Fruit fly (Drosophila melanogaster) whole organism, embryonic: Measurements from ENCODE around the gene Arc42.

Experiments used
- CG10366 ChIP-seq: fragments of 200-800 bp; sonication (Bioruptor generic); IDR thresholded peaks from 2 replicates; pipeline ENCODE4 v1.3.6; 2022; ENCODE audit warnings: missing biosample characterization, missing genetic modification characterization
- CG11695 ChIP-seq: fragments of 200-800 bp; sonication (Bioruptor generic); IDR thresholded peaks from 3 replicates; pipeline ENCODE4 v1.3.6; 2022; ENCODE audit warnings: missing biosample characterization, missing genetic modification characterization
- CG12744 ChIP-seq: fragments of 200-800 bp; sonication (Bioruptor generic); optimal IDR thresholded peaks from 2 replicates; lab custom pipeline; 2016; ENCODE audit warnings: missing biosample characterization, missing genetic modification characterization
- CG15011 ChIP-seq: fragments of 200-800 bp; sonication (Bioruptor generic); optimal IDR thresholded peaks from 3 replicates; lab custom pipeline; 2018; ENCODE audit warnings: missing biosample characterization, mild to moderate bottlenecking, missing genetic modification characterization
- CG15514 ChIP-seq: fragments of 200-800 bp; sonication (Bioruptor generic); optimal IDR thresholded peaks from 3 replicates; lab custom pipeline; 2017; ENCODE audit warnings: missing biosample characterization, missing genetic modification characterization, mild to moderate bottlenecking, moderate library complexity, missing genetic modification reagents
- CG15601 ChIP-seq: fragments of 200-800 bp; sonication (Bioruptor generic); optimal IDR thresholded peaks from 3 replicates; lab custom pipeline; 2019; ENCODE audit warnings: missing biosample characterization, mild to moderate bottlenecking, missing genetic modification characterization, moderate library complexity
- CG1792 ChIP-seq: fragments of 200-800 bp; sonication (Bioruptor generic); optimal IDR thresholded peaks from 2 replicates; lab custom pipeline; 2016; ENCODE audit warnings: missing biosample characterization, missing genetic modification characterization
- CG2120 ChIP-seq: fragments of 200-800 bp; sonication (Bioruptor generic); optimal IDR thresholded peaks from 3 replicates; lab custom pipeline; 2016; ENCODE audit warnings: missing biosample characterization, missing genetic modification characterization
- CG2199 ChIP-seq: fragments of 200-800 bp; sonication (Bioruptor generic); IDR thresholded peaks from 3 replicates; pipeline ENCODE4 v1.3.6; 2022; ENCODE audit warnings: missing biosample characterization, missing genetic modification characterization
- CG31388 ChIP-seq: fragments of 200-800 bp; sonication (Bioruptor generic); optimal IDR thresholded peaks from 2 replicates; lab custom pipeline; 2016; ENCODE audit warnings: missing biosample characterization, missing genetic modification characterization
- CG32772 ChIP-seq: fragments of 200-800 bp; sonication (Bioruptor generic); IDR thresholded peaks from 2 replicates; pipeline ENCODE4 v1.3.6; 2022; ENCODE audit warnings: missing biosample characterization, missing genetic modification characterization
- CG3281 ChIP-seq: fragments of 200-800 bp; sonication (Bioruptor generic); optimal IDR thresholded peaks from 3 replicates; lab custom pipeline; 2017; ENCODE audit warnings: missing biosample characterization, mild to moderate bottlenecking, missing genetic modification characterization
- CG3407 ChIP-seq: fragments of 200-800 bp; sonication (Bioruptor generic); optimal IDR thresholded peaks from 2 replicates; lab custom pipeline; 2018; ENCODE audit warnings: missing biosample characterization, mild to moderate bottlenecking, missing genetic modification characterization
- CG7987 ChIP-seq: fragments of 200-800 bp; sonication (Bioruptor generic); optimal IDR thresholded peaks from 2 replicates; lab custom pipeline; 2018; ENCODE audit warnings: missing biosample characterization, mild to moderate bottlenecking, missing genetic modification characterization, moderate library complexity
- CG9727 ChIP-seq: fragments of 200-800 bp; sonication (Bioruptor generic); optimal IDR thresholded peaks from 3 replicates; lab custom pipeline; 2017; ENCODE audit warnings: missing biosample characterization, mild to moderate bottlenecking, missing genetic modification characterization
- CG9797 ChIP-seq: fragments of 200-800 bp; sonication (Bioruptor generic); optimal IDR thresholded peaks from 3 replicates; lab custom pipeline; 2018; ENCODE audit warnings: missing biosample characterization, mild to moderate bottlenecking, missing genetic modification characterization
- Camta ChIP-seq: fragments of 200-800 bp; sonication (Bioruptor generic); optimal IDR thresholded peaks from 2 replicates; lab custom pipeline; 2016; ENCODE audit warnings: missing biosample characterization, missing genetic modification characterization
- E2f2 ChIP-seq: fragments of 200-800 bp; sonication (Bioruptor generic); IDR thresholded peaks from 2 replicates; pipeline ENCODE4 v1.3.6; 2022; ENCODE audit warnings: missing biosample characterization, missing genetic modification characterization
- ERR ChIP-seq: fragments of 200-800 bp; sonication (Bioruptor generic); optimal IDR thresholded peaks from 2 replicates; lab custom pipeline; 2016; ENCODE audit warnings: missing biosample characterization, missing genetic modification characterization
- Hand ChIP-seq: fragments of 200-800 bp; sonication (Bioruptor generic); optimal IDR thresholded peaks from 2 replicates; lab custom pipeline; 2017; ENCODE audit warnings: mild to moderate bottlenecking, missing biosample characterization, missing genetic modification reagents, missing genetic modification characterization
- Hr78 ChIP-seq, 2 experiments: fragments of 200-800 bp in 1 of 2; fragments of >200 bp in 1 of 2; sonication (Bioruptor generic) in 1 of 2; optimal IDR thresholded peaks; 2 replicates each; lab custom pipeline; 2017 to 2019; ENCODE audit warnings: missing biosample characterization in 2 of 2, missing genetic modification characterization in 2 of 2, mild to moderate bottlenecking in 1 of 2, moderate library complexity in 1 of 2
- Med ChIP-seq: fragments of 200-800 bp; sonication (Bioruptor generic); peaks from one replicate; lab custom pipeline; 2016; ENCODE audit warnings: missing biosample characterization, missing genetic modification characterization, mild to moderate bottlenecking, inconsistent platforms, moderate library complexity
- Optix ChIP-seq: fragments of 200-800 bp; sonication (Bioruptor generic); IDR thresholded peaks from 3 replicates; pipeline ENCODE4 v1.3.6; 2022; ENCODE audit warnings: missing biosample characterization, missing genetic modification characterization
- PHDP ChIP-seq: fragments of 200-800 bp; sonication (Bioruptor generic); optimal IDR thresholded peaks from 3 replicates; lab custom pipeline; 2018; ENCODE audit warnings: missing biosample characterization, mild to moderate bottlenecking, missing genetic modification characterization, moderate library complexity
- Pdp1 ChIP-seq, 2 experiments: fragments of 200-800 bp; sonication (Bioruptor generic); optimal IDR thresholded peaks; 3 replicates each; lab custom pipeline; 2016; ENCODE audit warnings: missing biosample characterization in 2 of 2, missing genetic modification characterization in 2 of 2, mild to moderate bottlenecking in 1 of 2, moderate library complexity in 1 of 2
- Usf ChIP-seq: fragments of 200-800 bp; sonication (Bioruptor generic); optimal IDR thresholded peaks from 2 replicates; lab custom pipeline; 2017; ENCODE audit warnings: missing genotype, missing biosample characterization, missing genetic modification characterization
- bcd ChIP-seq: fragments of 200-800 bp; sonication (Bioruptor generic); optimal IDR thresholded peaks from 2 replicates; lab custom pipeline; 2017; ENCODE audit warnings: missing biosample characterization, mild to moderate bottlenecking, missing genetic modification characterization
- chinmo ChIP-seq: fragments of 200-800 bp; sonication (Bioruptor generic); IDR thresholded peaks from 4 replicates; pipeline ENCODE4 v1.3.6; 2022; ENCODE audit warnings: missing biosample characterization, missing genetic modification characterization; ENCODE audit not compliant: partially characterized antibody
- fd102C ChIP-seq: fragments of 200-800 bp; sonication (Bioruptor generic); optimal IDR thresholded peaks from 2 replicates; lab custom pipeline; 2018; ENCODE audit warnings: missing biosample characterization, mild to moderate bottlenecking, missing genetic modification characterization, moderate library complexity
- fd64A ChIP-seq: fragments of 200-800 bp; sonication (Bioruptor generic); optimal IDR thresholded peaks from 3 replicates; lab custom pipeline; 2018; ENCODE audit warnings: missing biosample characterization, mild to moderate bottlenecking, missing genetic modification characterization
- gfzf ChIP-seq: fragments of 200-800 bp; sonication (Bioruptor generic); optimal IDR thresholded peaks from 2 replicates; lab custom pipeline; 2016; ENCODE audit warnings: missing biosample characterization, mild to moderate bottlenecking, missing genetic modification characterization, moderate library complexity
- gro ChIP-seq: fragments of 200-800 bp; sonication (Bioruptor generic); optimal IDR thresholded peaks from 2 replicates; lab custom pipeline; 2016; ENCODE audit warnings: missing biosample characterization, missing genetic modification characterization
- odd ChIP-seq: fragments of 200-800 bp; sonication (Bioruptor generic); optimal IDR thresholded peaks from 2 replicates; lab custom pipeline; 2017; ENCODE audit warnings: missing biosample characterization, mild to moderate bottlenecking, missing genetic modification characterization
- onecut ChIP-seq: fragments of 200-800 bp; sonication (Bioruptor generic); IDR thresholded peaks from 2 replicates; pipeline ENCODE4 v1.3.6; 2022; ENCODE audit warnings: missing biosample characterization, missing genetic modification characterization
- org-1 ChIP-seq: fragments of 200-800 bp; sonication (Bioruptor generic); optimal IDR thresholded peaks from 2 replicates; lab custom pipeline; 2017; ENCODE audit warnings: missing biosample characterization, missing genetic modification characterization
- pho ChIP-seq: fragments of 200-800 bp; sonication (Bioruptor generic); optimal IDR thresholded peaks from 2 replicates; lab custom pipeline; 2016; ENCODE audit warnings: missing biosample characterization, missing genetic modification characterization
- scrt ChIP-seq: fragments of 200-800 bp; sonication (Bioruptor generic); optimal IDR thresholded peaks from 2 replicates; lab custom pipeline; 2018; ENCODE audit warnings: missing biosample characterization, mild to moderate bottlenecking, missing genetic modification characterization, moderate library complexity
- sens ChIP-seq: fragments of 200-800 bp; sonication (Bioruptor generic); peaks from one replicate; lab custom pipeline; 2016; ENCODE audit warnings: missing biosample characterization, missing genetic modification characterization
- slbo ChIP-seq: fragments of 200-800 bp; sonication (Bioruptor generic); IDR thresholded peaks from 2 replicates; pipeline ENCODE4 v1.3.6; 2022; ENCODE audit warnings: missing biosample characterization, missing genetic modification characterization
- sr ChIP-seq: fragments of 200-800 bp; sonication (Bioruptor generic); IDR thresholded peaks from 3 replicates; pipeline ENCODE4 v1.3.6; 2022; ENCODE audit warnings: missing biosample characterization, missing genetic modification characterization
- ssp ChIP-seq: fragments of 200-800 bp; sonication (Bioruptor generic); IDR thresholded peaks from 2 replicates; pipeline ENCODE4 v1.3.6; 2022; ENCODE audit warnings: missing biosample characterization, missing genetic modification characterization
- stwl ChIP-seq: fragments of 200-800 bp; sonication (Bioruptor generic); optimal IDR thresholded peaks from 3 replicates; lab custom pipeline; 2018; ENCODE audit warnings: missing biosample characterization, mild to moderate bottlenecking, missing genetic modification characterization, moderate library complexity
- tup ChIP-seq: fragments of 200-800 bp; sonication (Bioruptor generic); optimal IDR thresholded peaks from 2 replicates; lab custom pipeline; 2016; ENCODE audit warnings: missing biosample characterization, mild to moderate bottlenecking, missing genetic modification characterization, moderate library complexity
- twi ChIP-seq: fragments of 200-800 bp; optimal IDR thresholded peaks from 2 replicates; lab custom pipeline; 2019; ENCODE audit warnings: missing biosample characterization, mild to moderate bottlenecking, missing genetic modification characterization, moderate library complexity

Gene Arc42

DNA sequence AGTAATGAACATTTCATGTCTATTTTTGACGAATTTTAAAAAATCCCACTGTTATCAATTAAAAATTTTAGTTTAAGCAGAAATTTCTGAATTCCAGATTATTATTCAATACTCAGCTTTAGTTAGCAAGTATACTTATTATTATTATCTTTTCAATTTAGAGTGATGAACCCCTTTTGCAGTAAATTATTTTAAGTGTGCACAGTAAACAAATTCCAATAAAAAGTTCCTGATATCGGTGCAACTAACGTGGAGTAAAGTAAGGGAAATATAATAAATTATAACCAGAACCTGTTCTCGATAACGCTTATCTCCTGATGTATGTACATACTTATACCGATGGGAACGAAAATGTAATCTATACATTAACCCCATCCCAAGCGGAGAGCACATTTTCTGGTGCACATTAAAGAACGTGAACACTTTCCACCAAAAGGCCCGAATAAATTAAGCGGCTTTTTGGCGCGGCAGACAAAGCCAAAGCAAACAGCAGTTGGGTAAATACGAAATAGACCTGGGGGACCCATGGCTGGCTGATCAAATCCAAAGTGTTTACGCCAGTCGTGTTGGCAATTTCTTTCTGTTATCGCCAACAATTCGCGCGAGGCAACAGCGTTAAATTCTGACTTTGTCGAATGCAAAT lies 19.4 kb upstream of the Arc42 start (continued):
- peak; percentile 42 for TF ChIP-seq bcd (GFP tag; lab: Kevin White, UChicago)
- peak; percentile 14 for TF ChIP-seq Usf (GFP tag; lab: Kevin White, UChicago)
- TF ChIP-seq CG15011 = peak; percentile 12
- no peak for TF ChIP-seq onecut
- TF ChIP-seq org-1 = peak; percentile 44
- TF ChIP-seq E2f2 = peak; percentile 26; the same call in 1 of the 2 replicates
- peak; percentile 5 for TF ChIP-seq Camta (GFP tag; lab: Kevin White, UChicago)
- TF ChIP-seq ssp = no peak
- TF ChIP-seq CG11695 (GFP tag; lab: Robert Waterston, UW) = 0 out of 3 replicates have a peak, but pooled peaks have one; percentile 20
- TF ChIP-seq CG15514 (GFP tag; lab: Kevin White, UChicago) = no peak
- no peak for TF ChIP-seq fd102C (GFP tag; lab: Kevin White, UChicago)
- TF ChIP-seq Hr78 (GFP tag; optimal IDR thresholded peaks at IDR 0.05; lab: Kevin White, UChicago) = no peak
- peak; percentile 16 for TF ChIP-seq CG9727 (GFP tag; lab: Kevin White, UChicago)
- peak; percentile 6 for TF ChIP-seq tup (GFP tag; lab: Kevin White, UChicago)
- peak; percentile 37 for TF ChIP-seq pho (GFP tag; lab: Kevin White, UChicago)
- peak; percentile 3 for TF ChIP-seq odd
- TF ChIP-seq slbo (GFP tag; lab: Robert Waterston, UW) = peak; percentile 34; the same call in 1 of the 2 replicates
- peak; percentile 29 for TF ChIP-seq CG3407 (GFP tag; lab: Kevin White, UChicago)
- TF ChIP-seq CG3281 (GFP tag; lab: Kevin White, UChicago) = peak; percentile 68
- peak; percentile 8 for TF ChIP-seq CG12744
- peak; percentile 22 for TF ChIP-seq scrt (GFP tag; lab: Kevin White, UChicago)
- TF ChIP-seq CG2120 (GFP tag; lab: Kevin White, UChicago) = peak; percentile 62
- TF ChIP-seq CG9797 (GFP tag; lab: Kevin White, UChicago) = no peak
- TF ChIP-seq fd64A = peak; percentile 34
- TF ChIP-seq CG1792 (GFP tag; lab: Kevin White, UChicago) = peak; percentile 36
- TF ChIP-seq CG10366 (GFP tag; lab: Robert Waterston, UW) = no peak
- TF ChIP-seq gfzf (GFP tag; lab: Kevin White, UChicago) = no peak
- TF ChIP-seq stwl (tag; lab: Kevin White, UChicago) = no peak
- no peak for TF ChIP-seq CG32772 (GFP tag; lab: Robert Waterston, UW)
- peak; percentile 11; the same call in 1 of the 3 replicates for TF ChIP-seq Optix (GFP tag; lab: Robert Waterston, UW)
- no peak for TF ChIP-seq Hand (GFP tag; lab: Kevin White, UChicago)
- TF ChIP-seq gro (GFP tag; lab: Kevin White, UChicago) = peak; percentile 8
- TF ChIP-seq PHDP (tag; lab: Kevin White, UChicago) = peak; percentile 0
- TF ChIP-seq CG7987 (GFP tag; lab: Kevin White, UChicago) = peak; percentile 31
- peak; percentile 18 for TF ChIP-seq ERR (GFP tag; lab: Kevin White, UChicago)

DNA sequence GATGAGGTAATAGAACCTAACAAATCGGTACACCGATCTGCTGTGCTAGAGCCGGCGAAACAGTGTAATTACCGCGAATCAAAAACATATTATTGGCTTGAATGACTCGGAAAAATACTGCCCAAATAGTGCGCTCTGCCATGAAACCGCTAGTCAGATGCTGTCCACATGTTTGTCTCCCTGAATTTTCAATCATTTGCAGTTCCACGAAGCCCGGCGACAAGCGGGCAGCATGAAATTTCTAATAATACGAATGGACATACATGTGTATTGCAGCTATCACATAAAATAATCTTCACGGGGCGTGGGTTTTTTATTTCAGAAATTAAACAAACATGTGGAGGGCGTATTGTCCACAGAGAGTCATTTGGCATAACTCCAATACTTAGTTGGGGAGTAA lies 18.6 kb upstream of the Arc42 start:
- TF ChIP-seq CG2199 (GFP tag; lab: Robert Waterston, UW) (0 out of 3 replicates have a peak, but pooled peaks have one; percentile 46), twi (tag; lab: Kevin White, UChicago) (peak; percentile 99), CG31388 (no peak), Pdp1 (GFP tag; optimal IDR thresholded peaks at IDR 0.05; lab: Kevin White, UChicago) (peak in 1 of 2 experiments; percentile 18), sens (GFP tag; lab: Kevin White, UChicago) (peak; percentile 26), CG15601 (tag; lab: Kevin White, UChicago) (no peak), chinmo (0 out of 4 replicates have a peak, but pooled peaks have one; percentile 54), Med (GFP tag; lab: Kevin White, UChicago) (peak; percentile 14), sr (0 out of 3 replicates have a peak, but pooled peaks have one; percentile 34)
